Fruit fly (Drosophila melanogaster) whole organism, prepupa: ENCODE measurements around the gene CG17637.

Source experiments
- CG31627 ChIP-seq: fragments of 200-800 bp; sonication (Bioruptor generic); optimal IDR thresholded peaks from 3 replicates; lab custom pipeline; 2016; ENCODE audit warnings: missing biosample characterization, missing genetic modification characterization
- CG32006 ChIP-seq: fragments of 200-800 bp; sonication (Bioruptor generic); optimal IDR thresholded peaks from 3 replicates; lab custom pipeline; 2017; ENCODE audit warnings: missing biosample characterization, mild to moderate bottlenecking, missing genetic modification characterization
- CG6792 ChIP-seq: fragments of 200-800 bp; sonication (Bioruptor generic); optimal IDR thresholded peaks from 3 replicates; lab custom pipeline; 2016; ENCODE audit warnings: missing biosample characterization, missing genetic modification characterization
- CG6808 ChIP-seq: fragments of 200-800 bp; sonication (Bioruptor generic); optimal IDR thresholded peaks from 3 replicates; lab custom pipeline; 2017; ENCODE audit warnings: missing biosample characterization, missing genetic modification characterization, mild to moderate bottlenecking, moderate library complexity, missing genetic modification reagents
- CG7368 ChIP-seq: fragments of 200-800 bp; sonication (Bioruptor generic); optimal IDR thresholded peaks from 3 replicates; lab custom pipeline; 2016; ENCODE audit warnings: missing biosample characterization, missing genetic modification characterization
- CG8119 ChIP-seq: fragments of 200-800 bp; sonication (Bioruptor generic); IDR thresholded peaks from 3 replicates; pipeline ENCODE4 v1.3.6; 2022; ENCODE audit warnings: missing biosample characterization, missing genetic modification characterization
- Eip78C ChIP-seq: fragments of 200-800 bp; sonication (Bioruptor generic); peaks from one replicate; lab custom pipeline; 2016; ENCODE audit warnings: missing biosample characterization, missing genetic modification characterization
- Eip93F ChIP-seq: fragments of 200-800 bp; sonication (Bioruptor generic); optimal IDR thresholded peaks from 2 replicates; lab custom pipeline; 2016; ENCODE audit warnings: missing biosample characterization, mild to moderate bottlenecking, missing genetic modification characterization
- Ets96B ChIP-seq: fragments of 200-800 bp; optimal IDR thresholded peaks from 2 replicates; lab custom pipeline; 2019; ENCODE audit warnings: missing biosample characterization, mild to moderate bottlenecking, missing genetic modification characterization, moderate library complexity
- Sox14 ChIP-seq: fragments of 200-800 bp; sonication (Bioruptor generic); optimal IDR thresholded peaks from 3 replicates; lab custom pipeline; 2016; ENCODE audit warnings: missing biosample characterization, missing genetic modification characterization
- achi ChIP-seq: fragments of 200-800 bp; sonication (Bioruptor generic); optimal IDR thresholded peaks from 3 replicates; lab custom pipeline; 2016; ENCODE audit warnings: missing biosample characterization, missing genetic modification characterization
- dsx ChIP-seq: fragments of 200-800 bp; optimal IDR thresholded peaks from 3 replicates; lab custom pipeline; 2019; ENCODE audit warnings: missing biosample characterization, mild to moderate bottlenecking, missing genetic modification characterization, moderate library complexity; ENCODE audit not compliant: poor library complexity, severe bottlenecking
- fkh ChIP-seq: fragments of 200-800 bp; sonication (Bioruptor generic); optimal IDR thresholded peaks from 3 replicates; lab custom pipeline; 2017; ENCODE audit warnings: missing biosample characterization, mild to moderate bottlenecking, missing genetic modification characterization, moderate library complexity

DNA sequence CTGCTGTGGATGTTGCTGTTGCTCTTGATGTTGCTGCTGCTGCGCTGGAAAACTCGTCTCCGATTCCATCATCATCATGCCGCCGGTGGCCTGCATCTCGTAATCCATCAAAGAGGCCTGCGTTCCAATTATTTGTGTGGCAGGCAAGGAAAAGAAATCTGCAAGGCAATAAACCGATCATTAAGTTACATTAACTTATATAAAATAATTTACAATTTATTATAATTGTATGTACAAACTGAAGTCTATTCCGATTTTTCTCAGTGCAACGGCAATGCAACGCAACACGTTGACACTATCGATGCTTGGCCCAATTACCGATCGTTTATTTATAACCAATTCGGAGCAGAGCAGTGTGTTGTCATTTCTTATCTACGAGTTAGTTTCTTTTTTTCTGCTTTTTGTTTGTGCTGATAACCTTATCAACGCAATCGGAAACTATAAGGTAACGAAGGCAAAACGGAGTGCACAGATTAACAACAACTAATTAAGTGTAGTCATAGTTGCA, 32.9 kb upstream of the CG17637 start:
- peak; percentile 9 for TF ChIP-seq CG6792 (GFP tag; lab: Kevin White, UChicago)
- peak; percentile 75 for TF ChIP-seq Eip78C
- TF ChIP-seq Ets96B: no peak
- TF ChIP-seq Eip93F: no peak
- TF ChIP-seq CG8119: peak; percentile 49; the same call in 2 of the 3 replicates
- TF ChIP-seq achi (GFP tag; lab: Kevin White, UChicago): no peak
- peak; percentile 68 for TF ChIP-seq CG32006 (GFP tag; lab: Kevin White, UChicago)
- TF ChIP-seq fkh (GFP tag; lab: Kevin White, UChicago): no peak
- peak; percentile 22 for TF ChIP-seq CG7368
- TF ChIP-seq dsx (GFP tag; lab: Kevin White, UChicago): no peak
- no peak for TF ChIP-seq Sox14 (GFP tag; lab: Kevin White, UChicago)
- TF ChIP-seq CG6808 (GFP tag; lab: Kevin White, UChicago): no peak
- TF ChIP-seq CG31627 (GFP tag; lab: Kevin White, UChicago): no peak
